Fruit fly (Drosophila melanogaster): ENCODE measurements around the gene prage.
A peak's percentile ranks its signal among the peaks of the same experiment; 100 is the strongest.

prage gene

dm6 chrX:1849914-1850313 lies 76.4 kb downstream of the prage start (continued):
- peak; percentile 71 for TF ChIP-seq CG8388 (GFP tag; optimal IDR thresholded peaks at IDR 0.05)
- TF ChIP-seq al (GFP tag; IDR thresholded peaks at IDR 0.05), result peak; percentile 72
- TF ChIP-seq CG10959 (GFP tag; IDR thresholded peaks at IDR 0.05), result peak; percentile 43
- peak; percentile 63 for TF ChIP-seq trem (tag; optimal IDR thresholded peaks at IDR 0.05)
- TF ChIP-seq CG6854 (GFP tag; optimal IDR thresholded peaks at IDR 0.05), result peak; percentile 87
- TF ChIP-seq CG13775 (GFP tag; optimal IDR thresholded peaks at IDR 0.05), result peak; percentile 87
- peak; percentile 27; the same call in 1 of the 3 replicates for TF ChIP-seq jigr1 (GFP tag; IDR thresholded peaks at IDR 0.05)
- no peak; the same call in 1 of the 2 replicates for TF ChIP-seq Dip2 (GFP tag; IDR thresholded peaks at IDR 0.05)
- TF ChIP-seq trh (GFP tag; optimal IDR thresholded peaks at IDR 0.05), result peak; percentile 19
- TF ChIP-seq sr (GFP tag; IDR thresholded peaks at IDR 0.05), result no peak
- TF ChIP-seq kah (GFP tag; optimal IDR thresholded peaks at IDR 0.05), result peak; percentile 48
- peak; percentile 31; the same call in 1 of the 3 replicates for TF ChIP-seq B-H1 (GFP tag; IDR thresholded peaks at IDR 0.05)
- TF ChIP-seq HmgZ (tag; optimal IDR thresholded peaks at IDR 0.05), result peak; percentile 95
- TF ChIP-seq CG6791 (GFP tag; IDR thresholded peaks at IDR 0.05; ENCODE audit: partially characterized antibody), result no peak
- TF ChIP-seq Hr78 (GFP tag; optimal IDR thresholded peaks at IDR 0.05), result peak in 1 of 2 experiments; percentile 58
- TF ChIP-seq pzg (GFP tag; optimal IDR thresholded peaks at IDR 0.05), result peak; percentile 12
- peak; percentile 83 for TF ChIP-seq schlank (tag; optimal IDR thresholded peaks at IDR 0.05)
- no peak for TF ChIP-seq usp (GFP tag; optimal IDR thresholded peaks at IDR 0.05)
- peak; percentile 92 for TF ChIP-seq sens (GFP tag)
- peak; percentile 61 for TF ChIP-seq wek (GFP tag; optimal IDR thresholded peaks at IDR 0.05)
- TF ChIP-seq Antp (GFP tag; optimal IDR thresholded peaks at IDR 0.05), result peak; percentile 56
- peak; percentile 68 for TF ChIP-seq rib (GFP tag; IDR thresholded peaks at IDR 0.05)
- peak; percentile 44; the same call in 1 of the 2 replicates for TF ChIP-seq gsb (GFP tag; IDR thresholded peaks at IDR 0.05)
- TF ChIP-seq unc-4 (GFP tag; IDR thresholded peaks at IDR 0.05; ENCODE audit: partially characterized antibody), result no peak
- no peak for TF ChIP-seq knrl (GFP tag; IDR thresholded peaks at IDR 0.05; ENCODE audit: partially characterized antibody)
- peak; percentile 34 for TF ChIP-seq cato (GFP tag; optimal IDR thresholded peaks at IDR 0.05; ENCODE audit: borderline replicate concordance)
- peak; percentile 49 for TF ChIP-seq Mad (GFP tag; optimal IDR thresholded peaks at IDR 0.05)
- peak in 1 of 3 experiments; percentile 52 for TF ChIP-seq lola (GFP tag; optimal IDR thresholded peaks at IDR 0.05)
- TF ChIP-seq CG10565 (GFP tag; optimal IDR thresholded peaks at IDR 0.05), result peak; percentile 26
- TF ChIP-seq CG14441 (GFP tag; IDR thresholded peaks at IDR 0.05), result peak; percentile 63
- peak; percentile 90 for TF ChIP-seq kay (GFP tag; optimal IDR thresholded peaks at IDR 0.05)
- TF ChIP-seq NFAT (GFP tag; IDR thresholded peaks at IDR 0.05), result peak; percentile 74; the same call in 1 of the 2 replicates
- TF ChIP-seq CG12659 (GFP tag; optimal IDR thresholded peaks at IDR 0.05), result peak; percentile 90
- peak; percentile 56 for TF ChIP-seq CG9609 (GFP tag; optimal IDR thresholded peaks at IDR 0.05)
- TF ChIP-seq sug (tag; optimal IDR thresholded peaks at IDR 0.05), result peak; percentile 94
- TF ChIP-seq ewg (GFP tag; optimal IDR thresholded peaks at IDR 0.05), result peak; percentile 58
- no peak for TF ChIP-seq Elba2 (GFP tag; optimal IDR thresholded peaks at IDR 0.05)
- TF ChIP-seq zfh2 (GFP tag; optimal IDR thresholded peaks at IDR 0.05), result peak; percentile 83
- TF ChIP-seq CG11398 (GFP tag; optimal IDR thresholded peaks at IDR 0.05), result peak; percentile 35
- peak; percentile 94 for TF ChIP-seq row (GFP tag; IDR thresholded peaks at IDR 0.05)
- peak; percentile 86 for TF ChIP-seq CG1233 (GFP tag; optimal IDR thresholded peaks at IDR 0.05)
- TF ChIP-seq BEAF-32 (GFP tag; optimal IDR thresholded peaks at IDR 0.05), result no peak
- TF ChIP-seq CG11247 (GFP tag; IDR thresholded peaks at IDR 0.05), result peak; percentile 77
- peak; percentile 91 for TF ChIP-seq CG32532 (GFP tag; IDR thresholded peaks at IDR 0.05)
- peak; percentile 62 for TF ChIP-seq CG15601 (tag; optimal IDR thresholded peaks at IDR 0.05)
- peak; percentile 21 for TF ChIP-seq NK7.1 (GFP tag; optimal IDR thresholded peaks at IDR 0.05)
- TF ChIP-seq bsh (GFP tag; optimal IDR thresholded peaks at IDR 0.05), result peak in 1 of 2 experiments; percentile 82
- TF ChIP-seq CG18619 (GFP tag; optimal IDR thresholded peaks at IDR 0.05), result peak; percentile 84
- TF ChIP-seq H15 (GFP tag; IDR thresholded peaks at IDR 0.05), result peak; percentile 53; the same call in 1 of the 3 replicates
- TF ChIP-seq HLH4C (GFP tag; IDR thresholded peaks at IDR 0.05; ENCODE audit: partially characterized antibody), result no peak

Data from whole organism, embryonic.